2 worm cellular contexts compared by ENCODE assay signal in the genomic region with DNA sequence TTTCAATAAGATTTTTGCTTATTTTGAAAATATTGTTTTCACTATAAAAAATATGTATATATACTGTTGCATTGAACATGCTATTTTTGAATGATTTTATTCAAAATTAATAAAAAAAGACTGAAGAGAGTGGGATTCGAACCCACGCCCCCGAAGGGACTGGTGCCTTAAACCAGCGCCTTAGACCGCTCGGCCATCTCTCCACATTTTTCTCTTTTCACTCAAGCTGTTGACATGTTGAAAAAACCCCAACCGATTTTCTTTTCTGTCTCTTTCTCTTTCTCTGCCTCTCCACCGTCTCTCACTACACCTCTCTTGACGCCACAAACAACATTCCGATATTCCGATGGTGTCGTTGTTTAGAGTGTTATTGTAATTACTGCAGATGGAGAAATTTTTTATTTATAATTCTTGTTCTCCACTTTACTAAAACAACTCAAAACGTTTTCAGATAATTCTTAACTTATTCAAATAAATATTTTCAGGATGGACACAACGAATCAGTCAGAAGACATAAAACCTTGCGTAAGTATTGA.
TF ChIP-seq lines count a peak whose summit lies in the region.

A gene (plus strand): TSS at position 486 of the 536 bp plus-strand sequence.

TF ChIP-seq in whole organism, L1 larva, 84 proteins besides CTCF, POLR2A, EP300 and RAD21 (continued from another document):
- TF ChIP-seq nhr-20 (tag; optimal IDR thresholded peaks at IDR 0.05; lab: Kevin White, UChicago) (peak; percentile 88), grh-1 (GFP tag; IDR thresholded peaks at IDR 0.05; lab: Robert Waterston, UW) (0 out of 2 replicates have a peak, but pooled peaks have one; percentile 19), zip-4 (GFP tag; optimal IDR thresholded peaks at IDR 0.05; lab: Kevin White, UChicago) (no peak), pax-3 (tag; optimal IDR thresholded peaks at IDR 0.05; lab: Kevin White, UChicago) (peak; percentile 43), ceh-63 (GFP tag; optimal IDR thresholded peaks at IDR 0.05; lab: Kevin White, UChicago) (no peak), fos-1 (tag; optimal IDR thresholded peaks at IDR 0.05; lab: Kevin White, UChicago) (peak; percentile 70), mab-9 (GFP tag; IDR thresholded peaks at IDR 0.05; lab: Robert Waterston, UW) (peak; percentile 68; the same call in 1 of the 2 replicates), fkh-10 (GFP tag; optimal IDR thresholded peaks at IDR 0.05; lab: Kevin White, UChicago) (peak; percentile 56), ceh-90 (tag; optimal IDR thresholded peaks at IDR 0.05; lab: Kevin White, UChicago) (no peak), nhr-19 (GFP tag; conservative IDR thresholded peaks at IDR 0.05; lab: Robert Waterston, UW) (peak; percentile 82), fkh-8 (tag; optimal IDR thresholded peaks at IDR 0.05; lab: Kevin White, UChicago) (peak; percentile 80), snu-23 (GFP tag; optimal IDR thresholded peaks at IDR 0.05; lab: Kevin White, UChicago) (peak; percentile 96), nhr-28 (tag; optimal IDR thresholded peaks at IDR 0.05; lab: Kevin White, UChicago) (peak; percentile 34), lin-13 (GFP tag; optimal IDR thresholded peaks at IDR 0.05; lab: Kevin White, UChicago) (peak; percentile 73), hlh-17 (GFP tag; optimal IDR thresholded peaks at IDR 0.05; lab: Kevin White, UChicago; ENCODE audit: borderline replicate concordance) (no peak), lin-15B (tag; optimal IDR thresholded peaks at IDR 0.05; lab: Kevin White, UChicago) (no peak), efl-3 (GFP tag; optimal IDR thresholded peaks at IDR 0.05; lab: Kevin White, UChicago) (no peak), ceh-8 (GFP tag; optimal IDR thresholded peaks at IDR 0.05; lab: Kevin White, UChicago) (peak; percentile 76), zag-1 (tag; optimal IDR thresholded peaks at IDR 0.05; lab: Kevin White, UChicago) (peak; percentile 24), sup-37 (GFP tag; optimal IDR thresholded peaks at IDR 0.05; lab: Kevin White, UChicago) (no peak), mep-1 (tag; optimal IDR thresholded peaks at IDR 0.05; lab: Kevin White, UChicago) (peak; percentile 86), nhr-85 (tag; lab: Kevin White, UChicago) (peak; percentile 83)

TF ChIP-seq in whole organism, young adult, 124 proteins besides CTCF, POLR2A, EP300 and RAD21 (continued from another document):
- TF ChIP-seq ztf-28 (GFP tag; IDR thresholded peaks at IDR 0.05; lab: Robert Waterston, UW) = 0 out of 2 replicates have a peak, but pooled peaks have one; percentile 35
- peak; percentile 76 for TF ChIP-seq rcor-1 (GFP tag; IDR thresholded peaks at IDR 0.05; lab: Robert Waterston, UW)
- TF ChIP-seq D2030.7 (GFP tag; IDR thresholded peaks at IDR 0.05; lab: Robert Waterston, UW) = peak; percentile 84
- TF ChIP-seq ceh-40 (GFP tag; IDR thresholded peaks at IDR 0.05; lab: Robert Waterston, UW) = 0 out of 2 replicates have a peak, but pooled peaks have one; percentile 38
- peak; percentile 74 for TF ChIP-seq lsy-27 (tag; optimal IDR thresholded peaks at IDR 0.05; lab: Kevin White, UChicago; ENCODE audit: borderline replicate concordance, insufficient read depth)
- peak; percentile 43 for TF ChIP-seq F49E8.2 (tag; optimal IDR thresholded peaks at IDR 0.05; lab: Kevin White, UChicago; ENCODE audit: insufficient read depth)
- TF ChIP-seq C06A6.2 (GFP tag; conservative IDR thresholded peaks at IDR 0.05; lab: Robert Waterston, UW) = peak; percentile 57; the same call in 1 of the 2 replicates
- TF ChIP-seq F52B5.7 (tag; optimal IDR thresholded peaks at IDR 0.05; lab: Kevin White, UChicago) = no peak
- peak; percentile 66 for TF ChIP-seq mes-4 (tag; optimal IDR thresholded peaks at IDR 0.05; lab: Kevin White, UChicago)
- peak; percentile 96 for TF ChIP-seq B0261.1 (tag; optimal IDR thresholded peaks at IDR 0.05; lab: Kevin White, UChicago)
- TF ChIP-seq nhr-179 (tag; optimal IDR thresholded peaks at IDR 0.05; lab: Kevin White, UChicago) = peak; percentile 35
- no peak for TF ChIP-seq T26A5.8 (tag; optimal IDR thresholded peaks at IDR 0.05; lab: Kevin White, UChicago)
- TF ChIP-seq zfh-2 (GFP tag; conservative IDR thresholded peaks at IDR 0.05; lab: Robert Waterston, UW) = 0 out of 2 replicates have a peak, but pooled peaks have one; percentile 30
- TF ChIP-seq hlh-12 (tag; optimal IDR thresholded peaks at IDR 0.05; lab: Kevin White, UChicago) = peak; percentile 47
- TF ChIP-seq snpc-4 (GFP tag; optimal IDR thresholded peaks at IDR 0.05; lab: Kevin White, UChicago) = peak; percentile 62
- TF ChIP-seq snpc-4 (tag; optimal IDR thresholded peaks at IDR 0.05; lab: Kevin White, UChicago) = no peak
- TF ChIP-seq snpc-1.1 (tag; optimal IDR thresholded peaks at IDR 0.05; lab: Kevin White, UChicago; ENCODE audit: insufficient read depth) = peak; percentile 66
- peak; percentile 82 for TF ChIP-seq B0035.1 (tag; optimal IDR thresholded peaks at IDR 0.05; lab: Kevin White, UChicago)
- TF ChIP-seq K12H6.12 (tag; optimal IDR thresholded peaks at IDR 0.05; lab: Kevin White, UChicago) = peak; percentile 76
- TF ChIP-seq hlh-26 (GFP tag; conservative IDR thresholded peaks at IDR 0.05; lab: Robert Waterston, UW) = no peak
- no peak for TF ChIP-seq lin-54 (GFP tag; optimal IDR thresholded peaks at IDR 0.05; lab: Kevin White, UChicago)
- peak; percentile 24; the same call in 1 of the 2 replicates for TF ChIP-seq ztf-6 (GFP tag; IDR thresholded peaks at IDR 0.05; lab: Robert Waterston, UW)
- peak; percentile 68 for TF ChIP-seq K11D2.4 (GFP tag; IDR thresholded peaks at IDR 0.05; lab: Robert Waterston, UW)
- TF ChIP-seq ztf-18 (tag; optimal IDR thresholded peaks at IDR 0.05; lab: Kevin White, UChicago) = peak; percentile 78
- no peak for TF ChIP-seq ceh-58 (GFP tag; IDR thresholded peaks at IDR 0.05; lab: Robert Waterston, UW)
- peak; percentile 61 for TF ChIP-seq F22D6.2 (tag; optimal IDR thresholded peaks at IDR 0.05; lab: Kevin White, UChicago)
